Fruit fly (Drosophila melanogaster) whole organism: ENCODE data around the gene nur.

Experiments
- CG8478 ChIP-seq: fragments of >200 bp; optimal IDR thresholded peaks from 2 replicates; lab custom pipeline; 2018; ENCODE audit warnings: inconsistent platforms
- Dll ChIP-seq: fragments of >200 bp; optimal IDR thresholded peaks from 2 replicates; lab custom pipeline; 2017
- EcR ChIP-seq, 2 experiments: fragments of >200 bp; optimal IDR thresholded peaks; 2 replicates each; lab custom pipeline; 2017; ENCODE audit warnings: missing biosample characterization in 2 of 2, missing genetic modification characterization in 2 of 2, missing genetic modification reagents in 2 of 2
- pan ChIP-seq: fragments of >200 bp; optimal IDR thresholded peaks from 2 replicates; lab custom pipeline; 2017
- psq ChIP-seq: fragments of >200 bp; optimal IDR thresholded peaks from 2 replicates; lab custom pipeline; 2017
- usp ChIP-seq: fragments of >200 bp; optimal IDR thresholded peaks from 2 replicates; lab custom pipeline; 2017; ENCODE audit warnings: missing biosample characterization, missing genetic modification characterization, mixed read lengths

The nur gene

DNA sequence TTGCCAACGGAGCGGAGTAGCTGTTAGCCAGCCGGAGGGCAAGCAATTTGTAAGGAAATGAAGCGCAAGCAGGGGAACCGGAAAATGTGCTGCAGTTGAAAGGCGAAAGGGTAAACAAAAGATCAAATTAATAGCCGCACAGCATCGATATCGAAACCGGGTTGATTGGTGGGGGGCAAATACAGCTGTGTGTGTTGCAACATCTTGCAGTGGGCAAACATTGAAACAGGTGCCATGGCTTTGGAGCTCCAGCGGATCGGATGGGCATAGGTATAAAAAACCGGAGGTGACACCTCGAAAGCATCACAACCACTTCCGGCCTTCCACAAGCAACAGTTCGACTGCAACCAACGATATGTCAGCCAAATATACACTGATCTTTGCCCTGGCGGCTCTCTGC is at the start of gene nur:
TSS of gene nur (plus strand) at position 301 of the 400 bp plus-strand sequence.
- no peak for TF ChIP-seq Dll (lab: Kevin White, UChicago)
- no peak for TF ChIP-seq CG8478 (lab: Kevin White, UChicago)
- no peak for TF ChIP-seq EcR (GFP tag; optimal IDR thresholded peaks at IDR 0.05; lab: Kevin White, UChicago)
- no peak for TF ChIP-seq usp (GFP tag; lab: Kevin White, UChicago)
- TF ChIP-seq pan (lab: Kevin White, UChicago) = no peak
- TF ChIP-seq psq (lab: Kevin White, UChicago) = no peak

DNA sequence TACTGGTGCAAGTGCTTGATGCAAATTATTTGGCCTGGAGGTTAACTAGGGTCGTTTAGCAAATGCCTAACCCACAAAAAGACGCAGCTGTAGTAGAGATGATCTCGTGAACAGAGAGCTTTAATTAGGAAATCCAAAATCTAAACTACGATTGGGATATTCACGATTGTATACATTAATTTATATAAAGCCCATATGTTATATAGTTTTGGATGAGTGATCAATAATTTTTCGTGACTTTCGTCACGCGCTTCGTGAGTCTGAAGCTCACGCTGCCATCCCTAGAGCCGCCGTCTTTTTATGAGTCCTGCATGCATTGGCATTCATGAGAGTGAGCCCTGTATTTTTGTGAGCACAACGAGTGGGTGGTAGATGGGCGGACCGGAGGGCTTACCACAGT is 36.9 kb upstream of the nur start:
- TF ChIP-seq CG8478 (lab: Kevin White, UChicago) = no peak
- TF ChIP-seq usp (GFP tag; lab: Kevin White, UChicago) = no peak
- no peak for TF ChIP-seq psq (lab: Kevin White, UChicago)
- TF ChIP-seq EcR (GFP tag; optimal IDR thresholded peaks at IDR 0.05; lab: Kevin White, UChicago) = no peak
- no peak for TF ChIP-seq Dll (lab: Kevin White, UChicago)
- TF ChIP-seq pan (lab: Kevin White, UChicago) = no peak

DNA sequence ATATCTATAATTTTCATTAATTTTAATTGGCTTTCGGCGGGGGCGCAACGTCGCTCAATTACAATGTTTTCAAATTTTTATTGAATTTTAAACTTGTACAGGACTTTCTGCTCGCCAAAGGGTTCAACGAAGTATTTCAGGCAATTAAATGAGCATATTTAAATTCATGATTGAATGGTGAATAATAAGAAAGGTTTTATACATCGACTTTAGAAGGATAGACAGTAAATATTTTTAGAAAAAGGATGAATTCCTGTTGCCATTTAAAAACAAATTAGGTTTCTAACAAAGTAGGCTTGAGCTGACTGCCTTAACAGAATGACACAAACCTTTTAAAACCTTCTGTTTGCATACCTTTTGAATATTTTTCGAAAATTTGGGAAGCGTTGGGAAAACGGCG is 28.0 kb upstream of the nur start, which contains the start of gene Gpo3:
TSS of gene Gpo3 (plus strand) at position 301 of the 400 bp plus-strand sequence.
- TF ChIP-seq EcR (GFP tag; optimal IDR thresholded peaks at IDR 0.05; lab: Kevin White, UChicago) = no peak
- no peak for TF ChIP-seq Dll (lab: Kevin White, UChicago)
- no peak for TF ChIP-seq psq (lab: Kevin White, UChicago)
- no peak for TF ChIP-seq CG8478 (lab: Kevin White, UChicago)

DNA sequence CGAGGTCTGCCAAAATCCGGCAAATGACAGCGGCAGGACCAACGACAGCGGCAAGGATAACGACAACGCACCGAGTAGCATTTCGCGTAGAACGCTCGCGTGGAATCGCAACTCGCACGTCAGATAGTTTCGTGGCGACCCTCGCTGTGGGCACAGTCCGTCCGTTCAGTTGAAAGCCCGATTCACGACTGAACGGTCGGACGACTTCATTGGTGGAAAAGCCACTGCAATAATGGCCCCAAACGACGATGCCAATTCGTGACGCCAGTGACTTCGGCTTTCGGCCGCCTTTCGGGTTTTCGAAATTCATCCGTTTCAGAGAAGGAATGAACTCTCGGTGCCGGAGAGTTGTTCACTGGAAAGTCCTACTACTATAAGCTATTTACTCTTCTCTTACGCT is 18.8 kb upstream of the nur start, which contains the start of gene DIP-kappa:
TSS of gene DIP-kappa (minus strand) at position 200 of the 400 bp plus-strand sequence.
- TF ChIP-seq pan (lab: Kevin White, UChicago) (no peak), CG8478 (lab: Kevin White, UChicago) (no peak), Dll (lab: Kevin White, UChicago) (no peak)

DNA sequence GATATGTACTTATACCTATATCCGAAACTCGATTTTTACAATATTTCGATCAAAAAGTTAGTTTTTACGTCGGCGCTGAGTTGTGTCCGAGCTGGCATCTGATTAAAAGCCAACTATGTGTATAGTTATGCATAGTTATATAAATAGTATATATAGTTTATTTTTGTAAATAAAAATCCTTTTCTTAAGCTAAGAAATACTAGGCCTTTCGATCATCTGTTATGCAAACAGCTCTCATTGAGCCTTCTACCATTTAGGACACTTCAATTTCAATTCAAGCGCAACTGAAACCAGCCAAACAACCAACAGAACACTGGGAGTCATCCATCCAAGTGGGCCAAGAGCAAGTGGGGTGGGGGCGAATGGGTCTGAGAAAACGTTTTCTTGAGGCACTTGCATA is 12.4 kb upstream of the nur start, which contains the start of gene CG9014:
TSS of gene CG9014 (minus strand) at position 101 of the 400 bp plus-strand sequence.
- TF ChIP-seq pan (lab: Kevin White, UChicago) (no peak), CG8478 (lab: Kevin White, UChicago) (no peak), psq (lab: Kevin White, UChicago) (no peak), usp (GFP tag; lab: Kevin White, UChicago) (no peak), EcR (GFP tag; optimal IDR thresholded peaks at IDR 0.05; lab: Kevin White, UChicago) (no peak), Dll (lab: Kevin White, UChicago) (no peak)

DNA sequence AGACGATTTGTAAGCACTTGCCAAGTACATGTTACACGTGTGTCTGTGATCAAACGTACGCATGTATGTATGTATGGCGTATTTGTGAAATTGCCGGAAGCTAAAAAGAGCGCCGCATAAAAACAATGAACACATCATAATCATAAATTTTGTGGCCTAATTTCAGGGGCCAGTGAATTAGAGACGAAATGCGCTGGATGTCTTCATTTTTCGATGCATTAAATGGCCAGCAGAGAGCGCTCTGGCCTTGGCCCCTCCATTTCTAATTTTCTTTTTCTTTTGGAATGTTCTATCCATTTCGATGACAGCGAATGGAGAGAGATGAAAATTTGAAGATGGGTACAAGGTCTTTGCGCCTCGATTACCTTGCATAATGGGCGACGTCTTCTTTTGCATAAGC is 3.7 kb upstream of the nur start:
- TF ChIP-seq usp (GFP tag; lab: Kevin White, UChicago) = no peak

DNA sequence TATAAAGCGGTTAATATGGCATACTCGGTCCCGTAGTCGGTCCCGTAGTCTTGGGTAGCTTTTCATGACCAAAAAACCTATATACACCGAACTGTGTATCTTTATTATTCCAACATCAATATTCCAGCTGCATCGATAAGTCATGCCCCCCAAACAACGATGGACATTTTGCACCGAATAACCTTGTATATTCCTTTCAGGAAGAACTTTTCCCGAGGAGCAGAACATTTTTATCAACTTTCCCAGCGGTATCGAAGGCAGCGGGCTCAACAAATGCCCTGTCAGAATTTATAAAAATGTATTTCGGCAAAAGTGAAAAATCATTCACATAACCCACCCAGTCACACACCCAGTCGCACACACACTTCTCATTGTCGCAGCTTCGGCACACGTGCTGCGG is 10.7 kb downstream of the nur start, which contains the start of gene TM9SF4:
TSS of gene TM9SF4 (plus strand) at position 301 of the 400 bp plus-strand sequence.
- TF ChIP-seq psq (lab: Kevin White, UChicago) (no peak), Dll (lab: Kevin White, UChicago) (no peak), usp (GFP tag; lab: Kevin White, UChicago) (no peak), EcR (GFP tag; optimal IDR thresholded peaks at IDR 0.05; lab: Kevin White, UChicago) (no peak)

DNA sequence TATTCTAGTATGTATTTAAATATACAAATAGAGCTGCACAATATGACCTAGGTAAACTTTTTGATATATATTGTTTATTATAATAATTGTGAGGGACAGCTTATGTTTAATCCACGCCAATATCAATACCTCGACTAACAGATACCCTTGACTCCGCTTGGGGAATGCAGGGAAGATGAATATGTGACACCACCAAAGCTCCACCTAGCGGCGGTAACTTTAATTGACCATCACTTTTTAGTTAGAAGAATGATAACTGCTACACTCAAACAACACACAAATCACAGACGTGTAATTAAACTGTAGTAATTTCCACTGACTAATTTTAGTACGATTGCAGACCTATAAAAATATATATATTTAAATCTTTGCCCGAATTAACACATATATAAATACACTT is 27.2 kb downstream of the nur start:
- TF ChIP-seq Dll (lab: Kevin White, UChicago) = no peak
- no peak for TF ChIP-seq usp (GFP tag; lab: Kevin White, UChicago)
- no peak for TF ChIP-seq psq (lab: Kevin White, UChicago)
- TF ChIP-seq EcR (GFP tag; optimal IDR thresholded peaks at IDR 0.05; lab: Kevin White, UChicago) = no peak
- no peak for TF ChIP-seq CG8478 (lab: Kevin White, UChicago)
- no peak for TF ChIP-seq pan (lab: Kevin White, UChicago)

DNA sequence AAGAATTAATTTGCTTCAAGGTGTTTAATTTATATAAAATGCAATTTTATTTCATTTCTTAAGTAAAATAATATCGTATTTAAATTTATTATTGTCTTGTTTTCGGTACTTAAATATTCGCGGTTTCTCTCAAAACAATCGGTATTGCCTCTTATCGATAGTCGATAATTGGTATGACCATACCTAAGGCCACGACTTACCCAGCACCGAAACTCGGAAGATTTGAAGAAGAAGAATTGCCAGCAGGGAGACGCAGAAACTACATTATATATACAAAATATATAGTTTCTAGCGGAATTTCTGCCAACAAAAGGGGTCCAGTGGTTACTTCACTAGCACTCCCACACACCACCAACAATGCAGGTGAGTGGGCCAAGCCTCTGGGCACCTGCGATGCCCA is 34.9 kb downstream of the nur start:
- no peak for TF ChIP-seq Dll (lab: Kevin White, UChicago)
- TF ChIP-seq usp (GFP tag; lab: Kevin White, UChicago) = no peak
- TF ChIP-seq EcR (GFP tag; optimal IDR thresholded peaks at IDR 0.05; lab: Kevin White, UChicago) = no peak
- no peak for TF ChIP-seq psq (lab: Kevin White, UChicago)
- no peak for TF ChIP-seq pan (lab: Kevin White, UChicago)

DNA sequence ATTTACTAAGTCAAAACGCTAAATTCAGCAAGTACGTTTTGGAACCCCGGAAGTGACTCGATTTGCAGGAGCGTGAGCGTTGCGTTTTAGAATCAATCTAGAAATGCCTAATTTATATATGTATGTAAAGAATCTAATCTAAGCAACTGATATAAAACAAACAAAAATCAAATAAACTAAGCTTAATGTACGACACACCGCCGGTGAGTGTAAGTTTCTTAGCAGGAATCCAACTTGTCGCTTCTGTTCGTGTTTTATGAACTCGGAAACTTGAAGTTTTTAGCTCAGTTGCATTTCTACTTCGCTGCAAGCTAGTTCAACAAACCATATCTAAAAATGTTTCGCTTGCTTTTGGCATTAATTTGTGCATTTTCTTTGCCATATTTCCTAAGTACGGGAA is 37.8 kb downstream of the nur start, which contains the start of gene CG43376:
TSS of gene CG43376 (plus strand) at position 301 of the 400 bp plus-strand sequence.
- no peak for TF ChIP-seq pan (lab: Kevin White, UChicago)

DNA sequence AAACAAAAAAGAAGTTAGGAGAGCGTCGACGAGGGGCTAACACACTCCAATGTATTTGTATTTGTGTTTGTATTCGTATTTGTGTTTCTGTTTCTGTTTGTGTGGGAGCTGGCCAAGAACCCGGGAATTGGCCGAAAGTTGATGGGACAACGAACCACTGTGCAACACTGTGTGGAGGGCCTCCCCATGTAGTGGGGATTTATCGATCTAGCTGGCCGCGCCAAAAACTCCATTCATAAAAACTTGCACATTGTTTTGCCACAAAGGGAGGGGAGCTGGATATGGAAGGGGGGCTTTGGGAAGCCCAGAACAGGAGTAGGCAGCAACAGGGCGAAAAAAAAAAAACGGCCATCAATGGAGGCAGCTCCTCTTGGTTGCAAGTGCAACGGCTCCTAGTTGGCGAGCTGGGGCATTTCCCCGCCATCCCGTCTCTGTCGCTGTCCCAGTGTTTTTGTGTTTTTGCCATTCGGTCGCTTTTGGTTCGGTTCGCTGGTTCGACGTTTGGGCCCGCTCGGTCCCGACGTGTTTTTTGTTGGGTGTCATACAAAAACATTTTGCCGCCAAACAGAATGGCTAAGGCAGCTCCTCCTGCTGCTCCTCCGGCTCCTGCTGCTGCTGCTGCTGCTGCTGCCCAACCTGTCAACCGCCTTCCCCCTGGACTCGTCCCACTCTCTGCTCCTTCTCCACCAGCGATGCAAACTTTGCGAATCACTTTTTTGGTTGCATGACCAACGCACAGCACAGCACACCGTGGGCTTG is 41.2 kb downstream of the nur start:
- no peak for TF ChIP-seq usp (GFP tag; lab: Kevin White, UChicago)
- TF ChIP-seq psq (lab: Kevin White, UChicago) = no peak
- TF ChIP-seq CG8478 (lab: Kevin White, UChicago) = no peak
- TF ChIP-seq EcR (GFP tag; optimal IDR thresholded peaks at IDR 0.05; lab: Kevin White, UChicago) = no peak
- no peak for TF ChIP-seq pan (lab: Kevin White, UChicago)
- no peak for TF ChIP-seq Dll (lab: Kevin White, UChicago)

DNA sequence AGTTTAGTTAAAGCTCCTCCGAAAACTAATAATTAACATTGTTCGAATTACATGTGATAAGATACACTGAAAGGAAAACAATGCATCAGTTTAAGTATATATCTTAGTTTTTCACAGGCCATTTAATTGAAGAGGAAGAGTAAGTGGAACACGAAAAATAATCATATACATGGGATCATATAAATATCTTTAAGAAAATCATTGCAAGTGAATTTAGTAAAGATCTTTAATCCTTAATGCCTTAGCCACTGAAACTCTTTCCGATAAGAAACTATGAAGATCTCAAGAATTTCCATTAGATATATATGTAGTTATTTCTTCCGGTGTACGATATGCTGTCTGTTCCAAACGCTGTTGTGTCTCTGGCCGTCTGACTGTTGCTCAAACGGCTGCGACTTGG is 42.7 kb downstream of the nur start:
- no peak for TF ChIP-seq usp (GFP tag; lab: Kevin White, UChicago)
- no peak for TF ChIP-seq EcR (GFP tag; optimal IDR thresholded peaks at IDR 0.05; lab: Kevin White, UChicago)
- no peak for TF ChIP-seq pan (lab: Kevin White, UChicago)
